Worm (Caenorhabditis elegans) whole organism, young adult: Measurements from ENCODE around the gene Y46G5A.7.
A peak's percentile ranks its signal among the peaks of the same experiment; 100 is the strongest.

ENCODE experiments used
- B0019.2 ChIP-seq: fragments of 200-800 bp; sonication (Bioruptor generic); conservative IDR thresholded peaks from 2 replicates; pipeline ENCODE4 v1.3.6; 2022; ENCODE audit warnings: missing genetic modification reagents, missing genetic modification characterization, missing compliant biosample characterization
- B0261.1 ChIP-seq: sonication (generic microtip); optimal IDR thresholded peaks from 2 replicates; lab custom pipeline; 2016; ENCODE audit warnings: mild to moderate bottlenecking, missing genetic modification characterization, moderate library complexity, missing compliant biosample characterization
- C06A6.2 ChIP-seq: fragments of 200-800 bp; sonication (Bioruptor generic); conservative IDR thresholded peaks from 2 replicates; pipeline ENCODE4 v1.3.6; 2022; ENCODE audit warnings: missing genetic modification characterization, missing compliant biosample characterization
- F33H1.4 ChIP-seq: fragments of 200-800 bp; sonication (Bioruptor generic); IDR thresholded peaks from 2 replicates; pipeline ENCODE4 v1.3.6; 2022; ENCODE audit warnings: missing genetic modification reagents, missing genetic modification characterization, missing compliant biosample characterization
- F39B2.1 ChIP-seq: fragments of 200-800 bp; sonication (Bioruptor generic); IDR thresholded peaks from 2 replicates; pipeline ENCODE4 v1.3.6; 2022; ENCODE audit warnings: missing genetic modification reagents, missing genetic modification characterization, missing compliant biosample characterization
- F52B5.7 ChIP-seq: sonication (generic microtip); optimal IDR thresholded peaks from 2 replicates; lab custom pipeline; 2016; ENCODE audit warnings: mild to moderate bottlenecking, missing genetic modification characterization, missing compliant biosample characterization
- F57A8.1 ChIP-seq: fragments of 200-800 bp; sonication (Bioruptor generic); optimal IDR thresholded peaks from 2 replicates; lab custom pipeline; 2018; ENCODE audit warnings: mild to moderate bottlenecking, missing genetic modification characterization, moderate library complexity, missing compliant biosample characterization
- F57C9.4 ChIP-seq: sonication (generic microtip); optimal IDR thresholded peaks from 2 replicates; lab custom pipeline; 2017; ENCODE audit warnings: mild to moderate bottlenecking, missing genetic modification characterization, missing compliant biosample characterization
- T26A5.8 ChIP-seq: sonication (generic microtip); optimal IDR thresholded peaks from 2 replicates; lab custom pipeline; 2016; ENCODE audit warnings: missing genetic modification characterization, missing compliant biosample characterization
- Y53G8AR.9 ChIP-seq: fragments of 200-800 bp; sonication (Bioruptor generic); conservative IDR thresholded peaks from 2 replicates; pipeline ENCODE4 v1.3.6; 2022; ENCODE audit warnings: missing genetic modification reagents, missing genetic modification characterization, missing compliant biosample characterization
- Y95B8A.8 ChIP-seq: fragments of 200-800 bp; sonication (Bioruptor generic); IDR thresholded peaks from 2 replicates; pipeline ENCODE4 v1.3.6; 2022; ENCODE audit warnings: missing genetic modification reagents, missing genetic modification characterization, missing compliant biosample characterization
- ZK185.1 ChIP-seq: sonication (generic microtip); optimal IDR thresholded peaks from 2 replicates; lab custom pipeline; 2016; ENCODE audit warnings: mild to moderate bottlenecking, missing genetic modification characterization, missing compliant biosample characterization; ENCODE audit not compliant: poor library complexity, severe bottlenecking
- akir-1 ChIP-seq: fragments of 200-800 bp; sonication (Bioruptor generic); optimal IDR thresholded peaks from 2 replicates; lab custom pipeline; 2018; ENCODE audit warnings: mild to moderate bottlenecking, missing genetic modification characterization, moderate library complexity, missing compliant biosample characterization
- aptf-2 ChIP-seq: fragments of 200-800 bp; sonication (Bioruptor generic); conservative IDR thresholded peaks from 2 replicates; pipeline ENCODE4 v1.3.6; 2022; ENCODE audit warnings: missing genetic modification reagents, missing genetic modification characterization, missing compliant biosample characterization
- aptf-3 ChIP-seq: fragments of 200-800 bp; sonication (Bioruptor generic); IDR thresholded peaks from 2 replicates; pipeline ENCODE4 v1.3.6; 2022; ENCODE audit warnings: missing genetic modification characterization, missing compliant biosample characterization
- athp-1 ChIP-seq: sonication (generic microtip); optimal IDR thresholded peaks from 2 replicates; lab custom pipeline; 2017; ENCODE audit warnings: mild to moderate bottlenecking, missing genetic modification characterization, missing compliant biosample characterization
- attf-6 ChIP-seq: fragments of 200-800 bp; sonication (Bioruptor generic); IDR thresholded peaks from 2 replicates; pipeline ENCODE4 v1.3.6; 2022; ENCODE audit warnings: missing genetic modification reagents, missing genetic modification characterization, missing compliant biosample characterization
- ccch-3 ChIP-seq: fragments of 200-800 bp; sonication (Bioruptor generic); optimal IDR thresholded peaks from 2 replicates; lab custom pipeline; 2018; ENCODE audit warnings: mild to moderate bottlenecking, missing genetic modification characterization, missing compliant biosample characterization
- cebp-2 ChIP-seq: fragments of 200-800 bp; sonication (Bioruptor generic); IDR thresholded peaks from 2 replicates; pipeline ENCODE4 v1.3.6; 2022; ENCODE audit warnings: missing genetic modification characterization, missing compliant biosample characterization
- ceh-58 ChIP-seq: fragments of 200-800 bp; sonication (Bioruptor generic); IDR thresholded peaks from 2 replicates; pipeline ENCODE4 v1.3.6; 2022; ENCODE audit warnings: missing genetic modification characterization, missing compliant biosample characterization
- ceh-79 ChIP-seq: sonication (generic microtip); optimal IDR thresholded peaks from 2 replicates; lab custom pipeline; 2017; ENCODE audit warnings: mild to moderate bottlenecking, missing genetic modification characterization, missing compliant biosample characterization
- ceh-91 ChIP-seq: fragments of 200-800 bp; sonication (Bioruptor generic); IDR thresholded peaks from 2 replicates; pipeline ENCODE4 v1.3.6; 2022; ENCODE audit warnings: missing genetic modification reagents, missing genetic modification characterization, missing compliant biosample characterization
- chd-7 ChIP-seq: sonication (generic microtip); optimal IDR thresholded peaks from 2 replicates; lab custom pipeline; 2016; ENCODE audit warnings: mild to moderate bottlenecking, missing genetic modification characterization, moderate library complexity, missing compliant biosample characterization
- ets-4 ChIP-seq: fragments of 200-800 bp; sonication (Bioruptor generic); optimal IDR thresholded peaks from 2 replicates; lab custom pipeline; 2018; ENCODE audit warnings: mild to moderate bottlenecking, missing genetic modification characterization, missing compliant biosample characterization
- gei-17 ChIP-seq: fragments of 200-800 bp; sonication (Bioruptor generic); optimal IDR thresholded peaks from 2 replicates; lab custom pipeline; 2018; ENCODE audit warnings: mild to moderate bottlenecking, missing genetic modification characterization, missing compliant biosample characterization
- hlh-12 ChIP-seq: sonication (generic microtip); optimal IDR thresholded peaks from 2 replicates; lab custom pipeline; 2016; ENCODE audit warnings: missing genetic modification characterization, missing compliant biosample characterization
- hlh-26 ChIP-seq: fragments of 200-800 bp; sonication (Bioruptor generic); conservative IDR thresholded peaks from 2 replicates; pipeline ENCODE4 v1.3.6; 2022; ENCODE audit warnings: missing genetic modification reagents, missing genetic modification characterization, missing compliant biosample characterization
- hmg-20 ChIP-seq: fragments of 200-800 bp; sonication (Bioruptor generic); IDR thresholded peaks from 2 replicates; pipeline ENCODE4 v1.3.6; 2022; ENCODE audit warnings: missing genetic modification reagents, missing genetic modification characterization, missing compliant biosample characterization
- hrde-1 ChIP-seq: sonication (generic microtip); optimal IDR thresholded peaks from 2 replicates; lab custom pipeline; 2016; ENCODE audit warnings: missing genetic modification characterization, mild to moderate bottlenecking, missing compliant biosample characterization, moderate library complexity, missing genotype, missing genetic modification reagents, borderline replicate concordance
- hsf-1 ChIP-seq: fragments of 200-800 bp; sonication (Bioruptor generic); IDR thresholded peaks from 2 replicates; pipeline ENCODE4 v1.3.6; 2022; ENCODE audit warnings: missing genetic modification reagents, missing genetic modification characterization, missing compliant biosample characterization
- lag-1 ChIP-seq: fragments of 200-800 bp; sonication (Bioruptor generic); IDR thresholded peaks from 2 replicates; pipeline ENCODE4 v1.3.6; 2022; ENCODE audit warnings: missing genetic modification reagents, missing genetic modification characterization, missing compliant biosample characterization
- lir-1 ChIP-seq: fragments of 200-800 bp; sonication (Bioruptor generic); conservative IDR thresholded peaks from 2 replicates; pipeline ENCODE4 v1.3.6; 2022; ENCODE audit warnings: missing genetic modification reagents, missing genetic modification characterization, missing compliant biosample characterization
- lsl-1 ChIP-seq: fragments of 200-800 bp; sonication (Bioruptor generic); optimal IDR thresholded peaks from 2 replicates; lab custom pipeline; 2018; ENCODE audit warnings: mild to moderate bottlenecking, missing genetic modification characterization, moderate library complexity, missing compliant biosample characterization
- lsy-27 ChIP-seq: sonication (generic microtip); optimal IDR thresholded peaks from 2 replicates; lab custom pipeline; 2017; ENCODE audit warnings: missing genetic modification characterization, mild to moderate bottlenecking, missing compliant biosample characterization, antibody characterized with exemption, missing genotype, borderline replicate concordance; ENCODE audit not compliant: insufficient read depth
- madf-10 ChIP-seq: sonication (generic microtip); optimal IDR thresholded peaks from 2 replicates; lab custom pipeline; 2016; ENCODE audit warnings: mild to moderate bottlenecking, missing genetic modification characterization, missing compliant biosample characterization
- madf-6 ChIP-seq: fragments of 200-800 bp; sonication (Bioruptor generic); IDR thresholded peaks from 2 replicates; pipeline ENCODE4 v1.3.6; 2022; ENCODE audit warnings: missing genetic modification reagents, missing genetic modification characterization, missing compliant biosample characterization
- mes-4 ChIP-seq: sonication (generic microtip); optimal IDR thresholded peaks from 2 replicates; lab custom pipeline; 2016; ENCODE audit warnings: missing genotype, missing genetic modification characterization, missing compliant biosample characterization
- nfya-1 ChIP-seq: sonication (generic microtip); optimal IDR thresholded peaks from 2 replicates; lab custom pipeline; 2017; ENCODE audit warnings: antibody characterized with exemption, missing compliant biosample characterization, missing genetic modification characterization, borderline replicate concordance; ENCODE audit not compliant: insufficient read depth
- nfya-2 ChIP-seq: fragments of 200-800 bp; sonication (Bioruptor generic); IDR thresholded peaks from 2 replicates; pipeline ENCODE4 v1.3.6; 2022; ENCODE audit warnings: missing genetic modification reagents, missing genetic modification characterization, missing compliant biosample characterization
- nfyb-1 ChIP-seq: fragments of 200-800 bp; sonication (Bioruptor generic); IDR thresholded peaks from 2 replicates; pipeline ENCODE4 v1.3.6; 2022; ENCODE audit warnings: missing genetic modification reagents, missing genetic modification characterization, missing compliant biosample characterization
- nhr-80 ChIP-seq: sonication (generic microtip); optimal IDR thresholded peaks from 2 replicates; lab custom pipeline; 2016; ENCODE audit warnings: missing genetic modification characterization, missing compliant biosample characterization
- pha-4 ChIP-seq: fragments of 150-350 bp; sonication (generic microtip); optimal IDR thresholded peaks from 2 replicates; lab custom pipeline; 2014; ENCODE audit warnings: missing biosample characterization, missing genetic modification reagents, missing genetic modification characterization
- sdz-38 ChIP-seq: sonication (generic microtip); optimal IDR thresholded peaks from 2 replicates; lab custom pipeline; 2016; ENCODE audit warnings: missing genotype, missing genetic modification characterization, missing compliant biosample characterization
- sea-2 ChIP-seq: fragments of 200-800 bp; sonication (Bioruptor generic); IDR thresholded peaks from 2 replicates; pipeline ENCODE4 v1.3.6; 2022; ENCODE audit warnings: missing genetic modification characterization, missing compliant biosample characterization
- snpc-1.3 ChIP-seq: sonication (generic microtip); optimal IDR thresholded peaks from 2 replicates; lab custom pipeline; 2017; ENCODE audit warnings: missing genetic modification characterization, mild to moderate bottlenecking, missing compliant biosample characterization, antibody characterized with exemption, moderate library complexity, missing genotype, missing genetic modification reagents; ENCODE audit not compliant: insufficient read depth
- snpc-3.4 ChIP-seq: sonication (generic microtip); optimal IDR thresholded peaks from 2 replicates; lab custom pipeline; 2017; ENCODE audit warnings: missing genetic modification characterization, mild to moderate bottlenecking, missing compliant biosample characterization, antibody characterized with exemption, moderate library complexity, missing genotype, missing genetic modification reagents
- sptf-2 ChIP-seq: fragments of 200-800 bp; sonication (Bioruptor generic); optimal IDR thresholded peaks from 2 replicates; lab custom pipeline; 2018; ENCODE audit warnings: mild to moderate bottlenecking, missing genetic modification characterization, missing compliant biosample characterization
- unc-62 ChIP-seq: fragments of 150-350 bp; optimal IDR thresholded peaks from 2 replicates; lab custom pipeline; 2014; ENCODE audit warnings: missing biosample characterization, missing genetic modification reagents, missing genetic modification characterization
- ztf-18 ChIP-seq: sonication (generic microtip); optimal IDR thresholded peaks from 2 replicates; lab custom pipeline; 2016; ENCODE audit warnings: missing genotype, mild to moderate bottlenecking, missing genetic modification characterization, missing compliant biosample characterization
- ztf-3 ChIP-seq: fragments of 200-800 bp; sonication (Bioruptor generic); optimal IDR thresholded peaks from 2 replicates; lab custom pipeline; 2018; ENCODE audit warnings: mild to moderate bottlenecking, missing genetic modification characterization, missing compliant biosample characterization

Y46G5A.7 gene

ce11 chrII:12795188-12795587, 39.1 kb upstream of the Y46G5A.7 start (continued):
- TF ChIP-seq sea-2 (GFP tag; lab: Robert Waterston, UW) (no peak), sptf-2 (GFP tag; lab: Kevin White, UChicago) (no peak), athp-1 (no peak), F57A8.1 (GFP tag; lab: Kevin White, UChicago) (no peak), hlh-12 (tag; lab: Kevin White, UChicago) (no peak), pha-4 (tag; lab: Kevin White, UChicago) (no peak), hlh-26 (no peak), akir-1 (GFP tag; lab: Kevin White, UChicago) (no peak), gei-17 (GFP tag; lab: Kevin White, UChicago) (no peak), ztf-18 (tag; lab: Kevin White, UChicago) (no peak), F52B5.7 (tag; lab: Kevin White, UChicago) (peak; percentile 35), ZK185.1 (tag; lab: Kevin White, UChicago) (no peak), nhr-80 (tag; lab: Kevin White, UChicago) (no peak), aptf-3 (GFP tag; lab: Robert Waterston, UW) (no peak), ztf-3 (GFP tag; lab: Kevin White, UChicago) (no peak), hsf-1 (no peak), cebp-2 (GFP tag; lab: Robert Waterston, UW) (no peak), unc-62 (no peak), B0261.1 (no peak), mes-4 (tag; lab: Kevin White, UChicago) (no peak), sdz-38 (tag; lab: Kevin White, UChicago) (no peak), hrde-1 (no peak), F39B2.1 (GFP tag; lab: Robert Waterston, UW) (no peak), attf-6 (GFP tag; lab: Robert Waterston, UW) (no peak), madf-6 (GFP tag; lab: Robert Waterston, UW) (no peak; the same call in 1 of the 2 replicates), T26A5.8 (no peak), B0019.2 (GFP tag; lab: Robert Waterston, UW) (no peak), F57C9.4 (tag; lab: Kevin White, UChicago) (peak; percentile 40), aptf-2 (GFP tag; lab: Robert Waterston, UW) (no peak), ceh-91 (no peak), F33H1.4 (GFP tag; lab: Robert Waterston, UW) (no peak), lsy-27 (no peak), nfyb-1 (peak; percentile 57; the same call in 1 of the 2 replicates), nfya-1 (no peak), ceh-79 (tag; lab: Kevin White, UChicago) (no peak), lir-1 (GFP tag; lab: Robert Waterston, UW) (no peak), madf-10 (no peak), lsl-1 (GFP tag; lab: Kevin White, UChicago) (no peak), C06A6.2 (GFP tag; lab: Robert Waterston, UW) (no peak), ets-4 (GFP tag; lab: Kevin White, UChicago) (no peak), snpc-1.3 (tag; lab: Kevin White, UChicago) (no peak), ceh-58 (GFP tag; lab: Robert Waterston, UW) (no peak), ccch-3 (GFP tag; lab: Kevin White, UChicago) (no peak), hmg-20 (no peak), chd-7 (peak; percentile 19), nfya-2 (GFP tag; lab: Robert Waterston, UW) (no peak), snpc-3.4 (tag; lab: Kevin White, UChicago) (no peak), lag-1 (GFP tag; lab: Robert Waterston, UW) (no peak), Y95B8A.8 (no peak), Y53G8AR.9 (GFP tag; lab: Robert Waterston, UW) (peak; percentile 28; the same call in 1 of the 2 replicates)
